Fruit fly (Drosophila melanogaster) whole organism, embryonic: ENCODE measurements around the gene Jon66Cii.
A peak's percentile ranks its signal among the peaks of the same experiment; 100 is the strongest.

ENCODE experiments used
- Adf1 ChIP-seq: fragments of 200-800 bp; sonication (Bioruptor generic); IDR thresholded peaks from 2 replicates; pipeline ENCODE4 v1.3.6; 2022; ENCODE audit warnings: missing biosample characterization, missing genetic modification characterization
- BEAF-32 ChIP-seq: fragments of 200-800 bp; sonication (Bioruptor generic); optimal IDR thresholded peaks from 3 replicates; lab custom pipeline; 2017; ENCODE audit warnings: missing biosample characterization, missing genetic modification characterization, mild to moderate bottlenecking, moderate library complexity, missing genetic modification reagents
- CG10147 ChIP-seq: fragments of 200-800 bp; sonication (Bioruptor generic); optimal IDR thresholded peaks from 2 replicates; lab custom pipeline; 2019; ENCODE audit warnings: missing biosample characterization, mild to moderate bottlenecking, missing genetic modification characterization, moderate library complexity
- CG10431 ChIP-seq: fragments of 200-800 bp; sonication (Bioruptor generic); optimal IDR thresholded peaks from 3 replicates; lab custom pipeline; 2018; ENCODE audit warnings: missing biosample characterization, mild to moderate bottlenecking, missing genetic modification characterization
- CG12942 ChIP-seq: fragments of 200-800 bp; sonication (Bioruptor generic); optimal IDR thresholded peaks from 3 replicates; lab custom pipeline; 2016; ENCODE audit warnings: missing biosample characterization, missing genetic modification characterization
- CG16779 ChIP-seq: fragments of 200-800 bp; sonication (Bioruptor generic); IDR thresholded peaks from 2 replicates; pipeline ENCODE4 v1.3.6; 2022; ENCODE audit warnings: missing biosample characterization, missing genetic modification characterization
- CG18599 ChIP-seq: fragments of 200-800 bp; sonication (Bioruptor generic); optimal IDR thresholded peaks from 3 replicates; lab custom pipeline; 2017; ENCODE audit warnings: missing biosample characterization, missing genetic modification characterization, mild to moderate bottlenecking, moderate library complexity, missing genetic modification reagents
- CG2116 ChIP-seq: fragments of 200-800 bp; sonication (Bioruptor generic); optimal IDR thresholded peaks from 3 replicates; lab custom pipeline; 2018; ENCODE audit warnings: missing biosample characterization, mild to moderate bottlenecking, missing genetic modification characterization
- CG34224 ChIP-seq: fragments of 200-800 bp; sonication (Bioruptor generic); IDR thresholded peaks from 3 replicates; pipeline ENCODE4 v1.3.6; 2022; ENCODE audit warnings: missing biosample characterization, missing genetic modification characterization; ENCODE audit not compliant: partially characterized antibody
- CG5245 ChIP-seq: fragments of 200-800 bp; sonication (Bioruptor generic); optimal IDR thresholded peaks from 3 replicates; lab custom pipeline; 2016; ENCODE audit warnings: missing biosample characterization, missing genetic modification characterization
- CG7372 ChIP-seq: fragments of 200-800 bp; sonication (Bioruptor generic); IDR thresholded peaks from 2 replicates; pipeline ENCODE4 v1.3.6; 2022; ENCODE audit warnings: missing biosample characterization, missing genetic modification characterization
- CG8290 ChIP-seq, 3 experiments: fragments of 200-800 bp; sonication (Bioruptor generic); optimal IDR thresholded peaks; 2 replicates each; lab custom pipeline; 2016 to 2019; ENCODE audit warnings: missing biosample characterization in 3 of 3, missing genetic modification characterization in 3 of 3, mild to moderate bottlenecking in 2 of 3, moderate library complexity in 1 of 3
- CG9215 ChIP-seq: fragments of 200-800 bp; sonication (Bioruptor generic); IDR thresholded peaks from 2 replicates; pipeline ENCODE4 v1.3.6; 2022; ENCODE audit warnings: missing biosample characterization, missing genetic modification characterization
- CG9609 ChIP-seq: fragments of 200-800 bp; sonication (Bioruptor generic); optimal IDR thresholded peaks from 3 replicates; lab custom pipeline; 2016; ENCODE audit warnings: missing biosample characterization, missing genetic modification characterization
- Dref ChIP-seq: fragments of 200-800 bp; sonication (Bioruptor generic); IDR thresholded peaks from 2 replicates; pipeline ENCODE4 v1.3.6; 2022; ENCODE audit warnings: missing biosample characterization, missing genetic modification characterization
- E2f2 ChIP-seq: fragments of 200-800 bp; sonication (Bioruptor generic); IDR thresholded peaks from 2 replicates; pipeline ENCODE4 v1.3.6; 2022; ENCODE audit warnings: missing biosample characterization, missing genetic modification characterization
- Elba2 ChIP-seq: fragments of 200-800 bp; sonication (Bioruptor generic); optimal IDR thresholded peaks from 3 replicates; lab custom pipeline; 2016; ENCODE audit warnings: missing biosample characterization, missing genetic modification characterization
- HLH54F ChIP-seq: fragments of 200-800 bp; sonication (Bioruptor generic); optimal IDR thresholded peaks from 3 replicates; lab custom pipeline; 2016; ENCODE audit warnings: missing biosample characterization, missing genetic modification characterization
- Hey ChIP-seq: fragments of 200-800 bp; sonication (Bioruptor generic); optimal IDR thresholded peaks from 3 replicates; lab custom pipeline; 2018; ENCODE audit warnings: missing biosample characterization, mild to moderate bottlenecking, missing genetic modification characterization
- HmgZ ChIP-seq: fragments of 200-800 bp; sonication (Bioruptor generic); optimal IDR thresholded peaks from 2 replicates; lab custom pipeline; 2018; ENCODE audit warnings: missing biosample characterization, mild to moderate bottlenecking, missing genetic modification characterization
- Hmr ChIP-seq: fragments of 200-800 bp; sonication (Bioruptor generic); optimal IDR thresholded peaks from 3 replicates; lab custom pipeline; 2017; ENCODE audit warnings: mild to moderate bottlenecking, missing biosample characterization, missing genetic modification reagents, missing genetic modification characterization
- Med ChIP-seq: fragments of 200-800 bp; sonication (Bioruptor generic); peaks from one replicate; lab custom pipeline; 2016; ENCODE audit warnings: missing biosample characterization, missing genetic modification characterization, mild to moderate bottlenecking, inconsistent platforms, moderate library complexity
- Myb ChIP-seq: fragments of 200-800 bp; sonication (Bioruptor generic); optimal IDR thresholded peaks from 2 replicates; lab custom pipeline; 2016; ENCODE audit warnings: missing biosample characterization, missing genetic modification characterization
- NFAT ChIP-seq: fragments of 200-800 bp; sonication (Bioruptor generic); IDR thresholded peaks from 2 replicates; pipeline ENCODE4 v1.3.6; 2022; ENCODE audit warnings: missing biosample characterization, missing genetic modification characterization
- Oli ChIP-seq: fragments of 200-800 bp; sonication (Bioruptor generic); optimal IDR thresholded peaks from 2 replicates; lab custom pipeline; 2018; ENCODE audit warnings: missing biosample characterization, mild to moderate bottlenecking, missing genetic modification characterization, moderate library complexity
- Rfx ChIP-seq: fragments of 200-800 bp; sonication (Bioruptor generic); IDR thresholded peaks from 2 replicates; pipeline ENCODE4 v1.3.6; 2022; ENCODE audit warnings: missing biosample characterization, missing genetic modification characterization
- Side ChIP-seq: fragments of 200-800 bp; sonication (Bioruptor generic); optimal IDR thresholded peaks from 2 replicates; lab custom pipeline; 2016; ENCODE audit warnings: missing biosample characterization, missing genetic modification characterization
- Sox102F ChIP-seq: fragments of 200-800 bp; sonication (Bioruptor generic); optimal IDR thresholded peaks from 2 replicates; lab custom pipeline; 2018; ENCODE audit warnings: missing biosample characterization, mild to moderate bottlenecking, missing genetic modification characterization, moderate library complexity
- Sry-β ChIP-seq: fragments of 200-800 bp; sonication (Bioruptor generic); optimal IDR thresholded peaks from 2 replicates; lab custom pipeline; 2018; ENCODE audit warnings: missing biosample characterization, mild to moderate bottlenecking, missing genetic modification characterization, moderate library complexity
- Xrp1 ChIP-seq: fragments of 200-800 bp; sonication (Bioruptor generic); IDR thresholded peaks from 2 replicates; pipeline ENCODE4 v1.3.6; 2022; ENCODE audit warnings: missing biosample characterization, missing genetic modification characterization
- ab ChIP-seq: fragments of 200-800 bp; sonication (Bioruptor generic); optimal IDR thresholded peaks from 2 replicates; lab custom pipeline; 2016; ENCODE audit warnings: missing biosample characterization, missing genetic modification characterization
- al ChIP-seq: fragments of 200-800 bp; sonication (Bioruptor generic); IDR thresholded peaks from 2 replicates; pipeline ENCODE4 v1.3.6; 2022; ENCODE audit warnings: missing biosample characterization, missing genetic modification characterization
- chinmo ChIP-seq: fragments of 200-800 bp; sonication (Bioruptor generic); IDR thresholded peaks from 4 replicates; pipeline ENCODE4 v1.3.6; 2022; ENCODE audit warnings: missing biosample characterization, missing genetic modification characterization; ENCODE audit not compliant: partially characterized antibody
- crol ChIP-seq: fragments of 200-800 bp; sonication (Bioruptor generic); IDR thresholded peaks from 2 replicates; pipeline ENCODE4 v1.3.6; 2022; ENCODE audit warnings: missing biosample characterization, missing genetic modification characterization
- crp ChIP-seq, 2 experiments: fragments of 200-800 bp; sonication (Bioruptor generic); optimal IDR thresholded peaks; 2 replicates in 1 of 2; 3 replicates in 1 of 2; lab custom pipeline; 2017; ENCODE audit warnings: missing biosample characterization in 2 of 2, missing genetic modification characterization in 2 of 2, mild to moderate bottlenecking in 1 of 2, moderate library complexity in 1 of 2
- dimm ChIP-seq: fragments of 200-800 bp; sonication (Bioruptor generic); IDR thresholded peaks from 2 replicates; pipeline ENCODE4 v1.3.6; 2022; ENCODE audit warnings: missing biosample characterization, missing genetic modification characterization
- eve ChIP-seq, 2 experiments: fragments of >200 bp; optimal IDR thresholded peaks; 2 replicates each; lab custom pipeline; 2017; ENCODE audit warnings: missing biosample characterization in 2 of 2, missing genetic modification characterization in 2 of 2
- eyg ChIP-seq: fragments of 200-800 bp; sonication (Bioruptor generic); optimal IDR thresholded peaks from 3 replicates; lab custom pipeline; 2016; ENCODE audit warnings: missing biosample characterization, missing genetic modification characterization
- grn ChIP-seq: fragments of 200-800 bp; sonication (Bioruptor generic); optimal IDR thresholded peaks from 3 replicates; lab custom pipeline; 2017; ENCODE audit warnings: missing biosample characterization, missing genetic modification characterization
- hkb ChIP-seq, 2 experiments: fragments of 200-800 bp in 1 of 2; fragments of >200 bp in 1 of 2; sonication (Bioruptor generic) in 1 of 2; IDR thresholded peaks in 1 of 2; optimal IDR thresholded peaks in 1 of 2; 2 replicates each; pipeline versions ENCODE4 v1.3.6 to Lab custom; 2017 to 2022; ENCODE audit warnings: missing biosample characterization in 1 of 2, missing genetic modification characterization in 1 of 2
- kah ChIP-seq: fragments of 200-800 bp; sonication (Bioruptor generic); optimal IDR thresholded peaks from 2 replicates; lab custom pipeline; 2018; ENCODE audit warnings: missing biosample characterization, mild to moderate bottlenecking, missing genetic modification characterization
- mld ChIP-seq: fragments of 200-800 bp; sonication (Bioruptor generic); IDR thresholded peaks from 3 replicates; pipeline ENCODE4 v1.3.6; 2022; ENCODE audit warnings: missing biosample characterization, missing genetic modification characterization; ENCODE audit not compliant: partially characterized antibody
- salm ChIP-seq: fragments of 200-800 bp; sonication (Bioruptor generic); optimal IDR thresholded peaks from 2 replicates; lab custom pipeline; 2018; ENCODE audit warnings: missing biosample characterization, mild to moderate bottlenecking, missing genetic modification characterization
- schlank ChIP-seq: fragments of 200-800 bp; sonication (Bioruptor generic); optimal IDR thresholded peaks from 2 replicates; lab custom pipeline; 2018; ENCODE audit warnings: missing biosample characterization, mild to moderate bottlenecking, missing genetic modification characterization
- sqz ChIP-seq: fragments of 200-800 bp; sonication (Bioruptor generic); optimal IDR thresholded peaks from 3 replicates; lab custom pipeline; 2018; ENCODE audit warnings: missing biosample characterization, mild to moderate bottlenecking, missing genetic modification characterization
- sr ChIP-seq: fragments of 200-800 bp; sonication (Bioruptor generic); IDR thresholded peaks from 3 replicates; pipeline ENCODE4 v1.3.6; 2022; ENCODE audit warnings: missing biosample characterization, missing genetic modification characterization
- ssp ChIP-seq: fragments of 200-800 bp; sonication (Bioruptor generic); IDR thresholded peaks from 2 replicates; pipeline ENCODE4 v1.3.6; 2022; ENCODE audit warnings: missing biosample characterization, missing genetic modification characterization
- sug ChIP-seq: fragments of 200-800 bp; optimal IDR thresholded peaks from 2 replicates; lab custom pipeline; 2019; ENCODE audit warnings: missing biosample characterization, mild to moderate bottlenecking, missing genetic modification characterization, moderate library complexity
- zen2 ChIP-seq: fragments of 200-800 bp; sonication (Bioruptor generic); IDR thresholded peaks from 3 replicates; pipeline ENCODE4 v1.3.6; 2022; ENCODE audit warnings: missing biosample characterization, missing genetic modification characterization; ENCODE audit not compliant: partially characterized antibody

Gene Jon66Cii

DNA sequence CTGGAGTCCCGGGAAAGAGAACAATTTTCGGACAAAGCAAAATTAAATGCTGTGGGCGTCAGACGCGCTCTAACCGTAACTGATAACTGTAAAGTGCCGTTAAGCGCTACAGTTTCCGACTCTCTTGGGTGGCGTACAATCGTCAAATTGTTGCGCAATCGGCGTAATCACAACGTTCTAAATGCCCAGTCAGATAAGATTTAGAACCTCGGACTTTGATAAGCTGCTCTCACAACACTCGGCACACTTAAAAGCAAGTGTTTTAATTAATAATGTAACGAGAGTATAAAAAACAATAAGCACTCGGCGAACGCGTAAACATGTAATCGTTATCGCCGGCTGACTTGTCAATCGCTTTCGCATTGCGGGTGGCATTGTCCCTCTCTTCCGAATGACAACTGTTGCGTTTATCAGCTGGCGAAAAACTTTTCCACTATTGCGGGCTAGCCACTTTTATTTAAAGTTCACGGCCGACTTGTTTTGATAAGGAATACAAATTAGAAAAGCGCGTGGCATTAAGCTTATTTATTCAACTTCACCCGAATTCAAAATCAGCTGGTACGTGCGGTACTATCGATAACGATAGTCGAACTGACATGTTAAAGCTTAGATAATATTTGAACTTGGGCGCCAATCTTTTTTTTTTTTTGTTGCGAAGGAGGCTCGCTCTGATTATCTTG is 34.5 kb downstream of the Jon66Cii start (continued):
- TF ChIP-seq Hmr (GFP tag; lab: Kevin White, UChicago) (no peak), al (GFP tag; lab: Robert Waterston, UW) (no peak), CG10147 (GFP tag; lab: Kevin White, UChicago) (no peak), NFAT (GFP tag; lab: Robert Waterston, UW) (no peak), CG18599 (GFP tag; lab: Kevin White, UChicago) (peak; percentile 5), CG8290 (GFP tag; optimal IDR thresholded peaks at IDR 0.05; lab: Kevin White, UChicago) (no peak), CG8290 (tag; optimal IDR thresholded peaks at IDR 0.05; lab: Kevin White, UChicago) (no peak), hkb (optimal IDR thresholded peaks at IDR 0.05; lab: Kevin White, UChicago) (no peak), hkb (GFP tag; IDR thresholded peaks at IDR 0.05; lab: Robert Waterston, UW) (0 out of 2 replicates have a peak, but pooled peaks have one; percentile 7), CG2116 (GFP tag; lab: Kevin White, UChicago) (peak; percentile 58), grn (peak; percentile 87), sug (tag; lab: Kevin White, UChicago) (peak; percentile 99), CG5245 (GFP tag; lab: Kevin White, UChicago) (no peak), ab (no peak), Rfx (GFP tag; lab: Robert Waterston, UW) (no peak), E2f2 (GFP tag; lab: Robert Waterston, UW) (peak; percentile 88), mld (GFP tag; lab: Robert Waterston, UW) (0 out of 3 replicates have a peak, but pooled peaks have one; percentile 61), Sry-β (GFP tag; lab: Kevin White, UChicago) (no peak), Side (GFP tag; lab: Kevin White, UChicago) (no peak), CG12942 (GFP tag; lab: Kevin White, UChicago) (no peak), sr (GFP tag; lab: Robert Waterston, UW) (no peak), HLH54F (GFP tag; lab: Kevin White, UChicago) (no peak), Sox102F (GFP tag; lab: Kevin White, UChicago) (no peak), ssp (GFP tag; lab: Robert Waterston, UW) (no peak), eyg (GFP tag; lab: Kevin White, UChicago) (no peak), CG7372 (GFP tag; lab: Robert Waterston, UW) (no peak), CG16779 (GFP tag; lab: Robert Waterston, UW) (no peak), kah (GFP tag; lab: Kevin White, UChicago) (peak; percentile 5), CG9609 (GFP tag; lab: Kevin White, UChicago) (no peak), CG10431 (GFP tag; lab: Kevin White, UChicago) (no peak), Xrp1 (GFP tag; lab: Robert Waterston, UW) (0 out of 2 replicates have a peak, but pooled peaks have one; percentile 7), salm (no peak), BEAF-32 (GFP tag; lab: Kevin White, UChicago) (peak; percentile 62), Adf1 (GFP tag; lab: Robert Waterston, UW) (no peak), schlank (tag; lab: Kevin White, UChicago) (no peak), Oli (tag; lab: Kevin White, UChicago) (no peak), Dref (peak; percentile 62), Hey (tag; lab: Kevin White, UChicago) (peak; percentile 46), chinmo (GFP tag; lab: Robert Waterston, UW) (peak; percentile 75; the same call in 3 of the 4 replicates), Med (peak; percentile 58), Myb (GFP tag; lab: Kevin White, UChicago) (no peak), sqz (GFP tag; lab: Kevin White, UChicago) (peak; percentile 51), CG9215 (GFP tag; lab: Robert Waterston, UW) (no peak), CG34224 (GFP tag; lab: Robert Waterston, UW) (peak; percentile 75), dimm (GFP tag; lab: Robert Waterston, UW) (no peak), crp (GFP tag; optimal IDR thresholded peaks at IDR 0.05; lab: Kevin White, UChicago) (peak in 1 of 2 experiments; percentile 85), eve (GFP tag; optimal IDR thresholded peaks at IDR 0.05; lab: Kevin White, UChicago) (no peak), crol (no peak), zen2 (GFP tag; lab: Robert Waterston, UW) (peak; percentile 14; the same call in 1 of the 3 replicates), HmgZ (no peak), Elba2 (GFP tag; lab: Kevin White, UChicago) (no peak)
